ENCODE assay signal across 1 fruit fly cellular context in genomic region chrX:12925426-12926256, dm6.
TF ChIP-seq lines count a peak whose summit lies in the region.

No protein-coding gene starts in this region.

TF ChIP-seq in whole organism, embryonic, 481 proteins besides CTCF, POLR2A, EP300 and RAD21 (continued from another document and continues in another):
- TF ChIP-seq CG6765 (GFP tag; optimal IDR thresholded peaks at IDR 0.05; lab: Kevin White, UChicago): no peak
- TF ChIP-seq schlank (tag; optimal IDR thresholded peaks at IDR 0.05; lab: Kevin White, UChicago): no peak
- no peak for TF ChIP-seq Bgb (GFP tag; IDR thresholded peaks at IDR 0.05; lab: Robert Waterston, UW; ENCODE audit: partially characterized antibody)
- TF ChIP-seq hth (optimal IDR thresholded peaks at IDR 0.05; lab: Kevin White, UChicago): no peak
- TF ChIP-seq NK7.1 (GFP tag; optimal IDR thresholded peaks at IDR 0.05; lab: Kevin White, UChicago): no peak
- TF ChIP-seq CG4730 (GFP tag; IDR thresholded peaks at IDR 0.05; lab: Robert Waterston, UW): peak; percentile 51; the same call in 1 of the 2 replicates
- 0 out of 2 replicates have a peak, but pooled peaks have one; percentile 21 for TF ChIP-seq CG11696 (GFP tag; IDR thresholded peaks at IDR 0.05; lab: Robert Waterston, UW)
- peak; percentile 22 for TF ChIP-seq unpg (GFP tag; optimal IDR thresholded peaks at IDR 0.05; lab: Kevin White, UChicago)
- no peak for TF ChIP-seq CG33213 (GFP tag; optimal IDR thresholded peaks at IDR 0.05; lab: Kevin White, UChicago)
- TF ChIP-seq lilli (GFP tag; optimal IDR thresholded peaks at IDR 0.05; lab: Kevin White, UChicago): peak; percentile 46
- TF ChIP-seq Ets65A (GFP tag; lab: Kevin White, UChicago): peak; percentile 44
- peak; percentile 40 for TF ChIP-seq CG30403 (GFP tag; optimal IDR thresholded peaks at IDR 0.05; lab: Kevin White, UChicago)
- no peak for TF ChIP-seq MESR4 (GFP tag; optimal IDR thresholded peaks at IDR 0.05; lab: Kevin White, UChicago)
- no peak for TF ChIP-seq ac (GFP tag; optimal IDR thresholded peaks at IDR 0.05; lab: Kevin White, UChicago)
- no peak for TF ChIP-seq CG9609 (GFP tag; optimal IDR thresholded peaks at IDR 0.05; lab: Kevin White, UChicago)
- no peak for TF ChIP-seq CG5180 (GFP tag; optimal IDR thresholded peaks at IDR 0.05; lab: Kevin White, UChicago)
- TF ChIP-seq Stat92E (GFP tag; optimal IDR thresholded peaks at IDR 0.05; lab: Kevin White, UChicago): no peak
- no peak for TF ChIP-seq vnd (GFP tag; IDR thresholded peaks at IDR 0.05; lab: Robert Waterston, UW; ENCODE audit: partially characterized antibody)
- 0 out of 3 replicates have a peak, but pooled peaks have one; percentile 17 for TF ChIP-seq otp (GFP tag; IDR thresholded peaks at IDR 0.05; lab: Robert Waterston, UW)
- peak; percentile 73 for TF ChIP-seq yki (optimal IDR thresholded peaks at IDR 0.05; lab: Kevin White, UChicago)
- no peak for TF ChIP-seq ase (GFP tag; IDR thresholded peaks at IDR 0.05; lab: Robert Waterston, UW)
- peak; percentile 40; the same call in 1 of the 3 replicates for TF ChIP-seq CG7357 (GFP tag; IDR thresholded peaks at IDR 0.05; lab: Robert Waterston, UW)
- no peak for TF ChIP-seq abd-A (tag; optimal IDR thresholded peaks at IDR 0.05; lab: Kevin White, UChicago)
- no peak for TF ChIP-seq gfzf (GFP tag; optimal IDR thresholded peaks at IDR 0.05; lab: Kevin White, UChicago)
- TF ChIP-seq usp (GFP tag; optimal IDR thresholded peaks at IDR 0.05; lab: Kevin White, UChicago): no peak
- no peak for TF ChIP-seq Neu2 (GFP tag; optimal IDR thresholded peaks at IDR 0.05; lab: Kevin White, UChicago; ENCODE audit: borderline replicate concordance)
- TF ChIP-seq C15 (GFP tag; IDR thresholded peaks at IDR 0.05; lab: Robert Waterston, UW): no peak
- 0 out of 3 replicates have a peak, but pooled peaks have one; percentile 51 for TF ChIP-seq H15 (GFP tag; IDR thresholded peaks at IDR 0.05; lab: Robert Waterston, UW)
- TF ChIP-seq Mes4 (GFP tag; optimal IDR thresholded peaks at IDR 0.05; lab: Kevin White, UChicago): no peak
- TF ChIP-seq CG16779 (GFP tag; IDR thresholded peaks at IDR 0.05; lab: Robert Waterston, UW): no peak
- TF ChIP-seq stwl (tag; optimal IDR thresholded peaks at IDR 0.05; lab: Kevin White, UChicago): no peak
- TF ChIP-seq Rx (GFP tag; IDR thresholded peaks at IDR 0.05; lab: Robert Waterston, UW): peak; percentile 39; the same call in 1 of the 2 replicates
- peak; percentile 46; the same call in 1 of the 2 replicates for TF ChIP-seq CG3847 (GFP tag; IDR thresholded peaks at IDR 0.05; lab: Robert Waterston, UW)
- no peak for TF ChIP-seq Spps (tag; optimal IDR thresholded peaks at IDR 0.05; lab: Kevin White, UChicago)
- peak; percentile 38 for TF ChIP-seq BtbVII (GFP tag; optimal IDR thresholded peaks at IDR 0.05; lab: Kevin White, UChicago)
- TF ChIP-seq CG6791 (GFP tag; IDR thresholded peaks at IDR 0.05; lab: Robert Waterston, UW; ENCODE audit: partially characterized antibody): no peak
- TF ChIP-seq CG9797 (GFP tag; optimal IDR thresholded peaks at IDR 0.05; lab: Kevin White, UChicago): no peak
- TF ChIP-seq CG7987 (GFP tag; optimal IDR thresholded peaks at IDR 0.05; lab: Kevin White, UChicago): no peak
- no peak for TF ChIP-seq Lhr (GFP tag; optimal IDR thresholded peaks at IDR 0.05; lab: Kevin White, UChicago)
- peak; percentile 65 for TF ChIP-seq Ada2b (GFP tag; IDR thresholded peaks at IDR 0.05; lab: Robert Waterston, UW)
- TF ChIP-seq Nf-YC (tag; optimal IDR thresholded peaks at IDR 0.05; lab: Kevin White, UChicago): peak; percentile 32
- no peak for TF ChIP-seq Poxn (GFP tag; IDR thresholded peaks at IDR 0.05; lab: Robert Waterston, UW)
- no peak for TF ChIP-seq toy (GFP tag; IDR thresholded peaks at IDR 0.05; lab: Robert Waterston, UW)
- no peak for TF ChIP-seq CG17612 (GFP tag; IDR thresholded peaks at IDR 0.05; lab: Robert Waterston, UW)
- TF ChIP-seq CG8388 (GFP tag; optimal IDR thresholded peaks at IDR 0.05; lab: Kevin White, UChicago): peak; percentile 50
- TF ChIP-seq CG1233 (GFP tag; optimal IDR thresholded peaks at IDR 0.05; lab: Kevin White, UChicago): peak; percentile 61
- no peak for TF ChIP-seq D19B (GFP tag; optimal IDR thresholded peaks at IDR 0.05; lab: Kevin White, UChicago)
- peak; percentile 76 for TF ChIP-seq Fer1 (GFP tag; optimal IDR thresholded peaks at IDR 0.05; lab: Kevin White, UChicago)
- peak; percentile 51 for TF ChIP-seq CG10209 (GFP tag; optimal IDR thresholded peaks at IDR 0.05; lab: Kevin White, UChicago)
- no peak for TF ChIP-seq Doc3 (GFP tag; IDR thresholded peaks at IDR 0.05; lab: Robert Waterston, UW; ENCODE audit: partially characterized antibody)
- no peak for TF ChIP-seq slp2 (GFP tag; optimal IDR thresholded peaks at IDR 0.05; lab: Kevin White, UChicago)
- no peak for TF ChIP-seq p53 (GFP tag; optimal IDR thresholded peaks at IDR 0.05; lab: Kevin White, UChicago)
- TF ChIP-seq Camta (GFP tag; optimal IDR thresholded peaks at IDR 0.05; lab: Kevin White, UChicago): peak; percentile 1
- TF ChIP-seq ftz-f1 (GFP tag; optimal IDR thresholded peaks at IDR 0.05; lab: Kevin White, UChicago): no peak
- peak; percentile 56 for TF ChIP-seq ssp (GFP tag; IDR thresholded peaks at IDR 0.05; lab: Robert Waterston, UW)
- no peak; the same call in 2 of the 3 replicates for TF ChIP-seq CG2199 (GFP tag; IDR thresholded peaks at IDR 0.05; lab: Robert Waterston, UW)
- no peak for TF ChIP-seq crc (GFP tag; optimal IDR thresholded peaks at IDR 0.05; lab: Kevin White, UChicago)
- TF ChIP-seq gsb (GFP tag; IDR thresholded peaks at IDR 0.05; lab: Robert Waterston, UW): no peak
- TF ChIP-seq CG17186 (GFP tag; optimal IDR thresholded peaks at IDR 0.05; lab: Kevin White, UChicago): no peak
- TF ChIP-seq CG1529 (GFP tag; optimal IDR thresholded peaks at IDR 0.05; lab: Kevin White, UChicago): peak; percentile 31
- no peak for TF ChIP-seq ab (GFP tag; optimal IDR thresholded peaks at IDR 0.05; lab: Kevin White, UChicago)
- TF ChIP-seq Dip3 (GFP tag; optimal IDR thresholded peaks at IDR 0.05; lab: Kevin White, UChicago): no peak
- no peak for TF ChIP-seq CG18764 (GFP tag; optimal IDR thresholded peaks at IDR 0.05; lab: Kevin White, UChicago)
- TF ChIP-seq Sox102F (GFP tag; optimal IDR thresholded peaks at IDR 0.05; lab: Kevin White, UChicago): peak; percentile 49
- peak; percentile 42; the same call in 1 of the 2 replicates for TF ChIP-seq seq (GFP tag; IDR thresholded peaks at IDR 0.05; lab: Robert Waterston, UW)
- TF ChIP-seq jing (GFP tag; optimal IDR thresholded peaks at IDR 0.05; lab: Kevin White, UChicago): no peak
- TF ChIP-seq psq (GFP tag; optimal IDR thresholded peaks at IDR 0.05; lab: Kevin White, UChicago): no peak
- no peak for TF ChIP-seq Hsf (GFP tag; optimal IDR thresholded peaks at IDR 0.05; lab: Kevin White, UChicago)
- no peak for TF ChIP-seq tup (GFP tag; optimal IDR thresholded peaks at IDR 0.05; lab: Kevin White, UChicago)
- peak; percentile 47; the same call in 2 of the 4 replicates for TF ChIP-seq Gug (GFP tag; IDR thresholded peaks at IDR 0.05; lab: Robert Waterston, UW)
- TF ChIP-seq CG8290 (GFP tag; optimal IDR thresholded peaks at IDR 0.05; lab: Kevin White, UChicago): peak; percentile 39
- no peak for TF ChIP-seq CG8290 (tag; optimal IDR thresholded peaks at IDR 0.05; lab: Kevin White, UChicago)
- peak; percentile 56 for TF ChIP-seq org-1 (GFP tag; optimal IDR thresholded peaks at IDR 0.05; lab: Kevin White, UChicago)
- no peak for TF ChIP-seq fd102C (GFP tag; optimal IDR thresholded peaks at IDR 0.05; lab: Kevin White, UChicago)
- TF ChIP-seq Aef1 (GFP tag; IDR thresholded peaks at IDR 0.05; lab: Robert Waterston, UW): peak; percentile 46; the same call in 2 of the 3 replicates
- TF ChIP-seq CG7745 (tag; optimal IDR thresholded peaks at IDR 0.05; lab: Kevin White, UChicago): no peak
- TF ChIP-seq gsb-n (tag; optimal IDR thresholded peaks at IDR 0.05; lab: Kevin White, UChicago): peak; percentile 26
- peak; percentile 35 for TF ChIP-seq CG4820 (GFP tag; optimal IDR thresholded peaks at IDR 0.05; lab: Kevin White, UChicago)
- TF ChIP-seq CG3065 (GFP tag; optimal IDR thresholded peaks at IDR 0.05; lab: Kevin White, UChicago): no peak
- peak; percentile 55 for TF ChIP-seq phol (tag; optimal IDR thresholded peaks at IDR 0.05; lab: Kevin White, UChicago)
- peak; percentile 55 for TF ChIP-seq Oli (tag; optimal IDR thresholded peaks at IDR 0.05; lab: Kevin White, UChicago)
- peak; percentile 25 for TF ChIP-seq Fer3 (tag; optimal IDR thresholded peaks at IDR 0.05; lab: Kevin White, UChicago)
- no peak for TF ChIP-seq Ets97D (GFP tag; optimal IDR thresholded peaks at IDR 0.05; lab: Kevin White, UChicago)
- TF ChIP-seq da (GFP tag; optimal IDR thresholded peaks at IDR 0.05; lab: Kevin White, UChicago): no peak
- no peak for TF ChIP-seq CG31224 (GFP tag; IDR thresholded peaks at IDR 0.05; lab: Robert Waterston, UW)
- TF ChIP-seq Elba2 (GFP tag; optimal IDR thresholded peaks at IDR 0.05; lab: Kevin White, UChicago): no peak
- peak; percentile 65; the same call in 2 of the 3 replicates for TF ChIP-seq CG11093 (GFP tag; IDR thresholded peaks at IDR 0.05; lab: Robert Waterston, UW)
- TF ChIP-seq CG34224 (GFP tag; IDR thresholded peaks at IDR 0.05; lab: Robert Waterston, UW; ENCODE audit: partially characterized antibody): no peak
- peak; percentile 35 for TF ChIP-seq CG6854 (GFP tag; optimal IDR thresholded peaks at IDR 0.05; lab: Kevin White, UChicago)
- peak; percentile 70 for TF ChIP-seq CG14441 (GFP tag; IDR thresholded peaks at IDR 0.05; lab: Robert Waterston, UW)
- TF ChIP-seq CG18011 (GFP tag; optimal IDR thresholded peaks at IDR 0.05; lab: Kevin White, UChicago): no peak
- TF ChIP-seq gt (GFP tag; IDR thresholded peaks at IDR 0.05; lab: Robert Waterston, UW): no peak
- no peak for TF ChIP-seq mld (GFP tag; IDR thresholded peaks at IDR 0.05; lab: Robert Waterston, UW; ENCODE audit: partially characterized antibody)
- TF ChIP-seq Sin3A (optimal IDR thresholded peaks at IDR 0.05; lab: Kevin White, UChicago): no peak
- peak; percentile 37 for TF ChIP-seq caup (GFP tag; optimal IDR thresholded peaks at IDR 0.05; lab: Kevin White, UChicago; ENCODE audit: severe bottlenecking)
- peak; percentile 57; the same call in 1 of the 2 replicates for TF ChIP-seq CG11085 (GFP tag; IDR thresholded peaks at IDR 0.05; lab: Robert Waterston, UW)
- peak; percentile 54 for TF ChIP-seq Asciz (GFP tag; optimal IDR thresholded peaks at IDR 0.05; lab: Kevin White, UChicago)
- TF ChIP-seq odd (GFP tag; optimal IDR thresholded peaks at IDR 0.05; lab: Kevin White, UChicago): peak; percentile 0
- no peak for TF ChIP-seq Bdp1 (GFP tag; optimal IDR thresholded peaks at IDR 0.05; lab: Kevin White, UChicago)
- peak; percentile 39; the same call in 1 of the 2 replicates for TF ChIP-seq Drgx (GFP tag; IDR thresholded peaks at IDR 0.05; lab: Robert Waterston, UW)
- TF ChIP-seq CG9876 (GFP tag; optimal IDR thresholded peaks at IDR 0.05; lab: Kevin White, UChicago): no peak
- no peak for TF ChIP-seq CG2120 (GFP tag; optimal IDR thresholded peaks at IDR 0.05; lab: Kevin White, UChicago)
- no peak for TF ChIP-seq Dp (GFP tag; optimal IDR thresholded peaks at IDR 0.05; lab: Kevin White, UChicago)
- TF ChIP-seq ind (GFP tag; optimal IDR thresholded peaks at IDR 0.05; lab: Kevin White, UChicago): peak; percentile 32
- TF ChIP-seq CG7372 (GFP tag; IDR thresholded peaks at IDR 0.05; lab: Robert Waterston, UW): peak; percentile 62; the same call in 1 of the 2 replicates
- peak; percentile 14 for TF ChIP-seq CG15011 (GFP tag; optimal IDR thresholded peaks at IDR 0.05; lab: Kevin White, UChicago)
- no peak for TF ChIP-seq CG15073 (GFP tag; optimal IDR thresholded peaks at IDR 0.05; lab: Kevin White, UChicago)
- peak; percentile 65; the same call in 1 of the 2 replicates for TF ChIP-seq CG6272 (GFP tag; IDR thresholded peaks at IDR 0.05; lab: Robert Waterston, UW)
- TF ChIP-seq jumu (GFP tag; optimal IDR thresholded peaks at IDR 0.05; lab: Kevin White, UChicago): no peak
- no peak for TF ChIP-seq dati (GFP tag; IDR thresholded peaks at IDR 0.05; lab: Robert Waterston, UW)
- 0 out of 2 replicates have a peak, but pooled peaks have one; percentile 22 for TF ChIP-seq Gsc (GFP tag; IDR thresholded peaks at IDR 0.05; lab: Robert Waterston, UW)
- no peak for TF ChIP-seq CG7928 (GFP tag; optimal IDR thresholded peaks at IDR 0.05; lab: Kevin White, UChicago)
- no peak for TF ChIP-seq hkb (optimal IDR thresholded peaks at IDR 0.05; lab: Kevin White, UChicago)
- TF ChIP-seq hkb (GFP tag; IDR thresholded peaks at IDR 0.05; lab: Robert Waterston, UW): peak; percentile 78
- peak; percentile 41 for TF ChIP-seq Med (GFP tag; lab: Kevin White, UChicago)
- TF ChIP-seq CG17568 (GFP tag; optimal IDR thresholded peaks at IDR 0.05; lab: Kevin White, UChicago): no peak
- peak; percentile 46 for TF ChIP-seq Hr3 (GFP tag; optimal IDR thresholded peaks at IDR 0.05; lab: Kevin White, UChicago)
- TF ChIP-seq nerfin-2 (GFP tag; IDR thresholded peaks at IDR 0.05; lab: Robert Waterston, UW; ENCODE audit: partially characterized antibody): no peak
- TF ChIP-seq Kr (GFP tag; optimal IDR thresholded peaks at IDR 0.05; lab: Kevin White, UChicago): no peak
- TF ChIP-seq Tbp (GFP tag; optimal IDR thresholded peaks at IDR 0.05; lab: Kevin White, UChicago): no peak
- no peak for TF ChIP-seq nau (GFP tag; optimal IDR thresholded peaks at IDR 0.05; lab: Kevin White, UChicago)
- no peak for TF ChIP-seq tx (GFP tag; optimal IDR thresholded peaks at IDR 0.05; lab: Kevin White, UChicago)
- no peak for TF ChIP-seq h (optimal IDR thresholded peaks at IDR 0.05; lab: Kevin White, UChicago)
- no peak for TF ChIP-seq bab2 (GFP tag; optimal IDR thresholded peaks at IDR 0.05; lab: Kevin White, UChicago)
- TF ChIP-seq hbn (GFP tag; IDR thresholded peaks at IDR 0.05; lab: Robert Waterston, UW; ENCODE audit: partially characterized antibody): no peak
- TF ChIP-seq B-H1 (GFP tag; IDR thresholded peaks at IDR 0.05; lab: Robert Waterston, UW): peak; percentile 56
- TF ChIP-seq ken (GFP tag; IDR thresholded peaks at IDR 0.05; lab: Robert Waterston, UW): peak; percentile 79
- no peak for TF ChIP-seq Doc2 (GFP tag; IDR thresholded peaks at IDR 0.05; lab: Robert Waterston, UW)
- TF ChIP-seq CG9215 (GFP tag; IDR thresholded peaks at IDR 0.05; lab: Robert Waterston, UW): peak; percentile 42; the same call in 1 of the 2 replicates
- TF ChIP-seq eyg (GFP tag; optimal IDR thresholded peaks at IDR 0.05; lab: Kevin White, UChicago): no peak
- no peak for TF ChIP-seq Hmx (GFP tag; optimal IDR thresholded peaks at IDR 0.05; lab: Kevin White, UChicago)
- TF ChIP-seq en (GFP tag; optimal IDR thresholded peaks at IDR 0.05; lab: Kevin White, UChicago): no peak
- TF ChIP-seq dimm (GFP tag; IDR thresholded peaks at IDR 0.05; lab: Robert Waterston, UW): 0 out of 2 replicates have a peak, but pooled peaks have one; percentile 38
